Worm (Caenorhabditis elegans) whole organism, L1 larva: ENCODE data around the gene Y70C5A.2.
"Not testable (repeated sequence)": the region's sequence is repeated elsewhere in the genome, so short reads cannot be mapped to it uniquely, and the experiment has no call there.

Source experiments
- C04F5.9 ChIP-seq: sonication (generic microtip); optimal IDR thresholded peaks from 2 replicates; lab custom pipeline; 2016; ENCODE audit warnings: missing genetic modification characterization, missing compliant biosample characterization
- C16A3.4 ChIP-seq: fragments of 150-350 bp; optimal IDR thresholded peaks from 2 replicates; lab custom pipeline; 2014; ENCODE audit warnings: missing biosample characterization, missing genetic modification characterization
- F16B12.6 ChIP-seq: fragments of 150-350 bp; optimal IDR thresholded peaks from 2 replicates; lab custom pipeline; 2014; ENCODE audit warnings: missing biosample characterization, missing genetic modification characterization
- aha-1 ChIP-seq: fragments of 150-350 bp; optimal IDR thresholded peaks from 2 replicates; lab custom pipeline; 2014; ENCODE audit warnings: missing biosample characterization, missing genetic modification characterization
- aly-2 ChIP-seq: fragments of 150-350 bp; optimal IDR thresholded peaks from 2 replicates; lab custom pipeline; 2014; ENCODE audit warnings: missing biosample characterization, missing genetic modification characterization
- ceh-82 ChIP-seq, 3 experiments: fragments of 150-350 bp in 1 of 3; sonication (generic microtip) in 2 of 3; optimal IDR thresholded peaks; 2 replicates each; lab custom pipeline; 2014 to 2017; ENCODE audit warnings: missing biosample characterization in 3 of 3, missing genetic modification characterization in 3 of 3
- ceh-90 ChIP-seq: sonication (generic microtip); optimal IDR thresholded peaks from 2 replicates; lab custom pipeline; 2016; ENCODE audit warnings: missing genetic modification characterization, missing compliant biosample characterization
- ces-1 ChIP-seq: fragments of 150-350 bp; optimal IDR thresholded peaks from 2 replicates; lab custom pipeline; 2014; ENCODE audit warnings: missing biosample characterization, missing genetic modification reagents, missing genetic modification characterization
- dpl-1 ChIP-seq, 3 experiments: fragments of 150-350 bp in 2 of 3; sonication (generic microtip) in 1 of 3; optimal IDR thresholded peaks; 2 replicates each; lab custom pipeline; 2014 to 2017; ENCODE audit warnings: missing biosample characterization in 3 of 3, missing genetic modification characterization in 3 of 3, missing genetic modification reagents in 3 of 3
- efl-1 ChIP-seq, 4 experiments: fragments of 150-350 bp; optimal IDR thresholded peaks in 3 of 4; peaks in 1 of 4; 1 replicate in 1 of 4; 2 replicates in 3 of 4; lab custom pipeline; 2014; ENCODE audit warnings: missing biosample characterization in 2 of 4, missing genetic modification characterization in 2 of 4, missing genetic modification reagents in 2 of 4
- elt-2 ChIP-seq: sonication (generic microtip); optimal IDR thresholded peaks from 2 replicates; lab custom pipeline; 2016; ENCODE audit warnings: missing genetic modification characterization, mild to moderate bottlenecking, inconsistent platforms, missing compliant biosample characterization, missing genetic modification reagents
- fos-1 ChIP-seq: fragments of 150-350 bp; optimal IDR thresholded peaks from 2 replicates; lab custom pipeline; 2014; ENCODE audit warnings: missing biosample characterization, missing genetic modification characterization
- hlh-4 ChIP-seq: sonication (generic microtip); optimal IDR thresholded peaks from 2 replicates; lab custom pipeline; 2016; ENCODE audit warnings: mild to moderate bottlenecking, missing genetic modification characterization, missing compliant biosample characterization
- hpl-2 ChIP-seq: fragments of 150-350 bp; optimal IDR thresholded peaks from 2 replicates; lab custom pipeline; 2014; ENCODE audit warnings: missing biosample characterization, missing genetic modification reagents, missing genetic modification characterization
- jun-1 ChIP-seq: fragments of 150-350 bp; optimal IDR thresholded peaks from 2 replicates; lab custom pipeline; 2014; ENCODE audit warnings: missing biosample characterization, missing genetic modification reagents, missing genetic modification characterization
- lin-14 ChIP-seq: fragments of 200-800 bp; sonication (Bioruptor generic); optimal IDR thresholded peaks from 2 replicates; lab custom pipeline; 2018; ENCODE audit warnings: mild to moderate bottlenecking, missing genetic modification characterization, moderate library complexity, missing compliant biosample characterization
- lsy-2 ChIP-seq, 2 experiments: fragments of 150-350 bp; optimal IDR thresholded peaks; 2 replicates each; lab custom pipeline; 2014; ENCODE audit warnings: missing biosample characterization in 2 of 2, missing genetic modification characterization in 2 of 2
- mep-1 ChIP-seq: fragments of 150-350 bp; optimal IDR thresholded peaks from 2 replicates; lab custom pipeline; 2014; ENCODE audit warnings: missing biosample characterization, missing genetic modification characterization
- nhr-19 ChIP-seq: fragments of 200-800 bp; sonication (Bioruptor generic); conservative IDR thresholded peaks from 2 replicates; pipeline ENCODE4 v1.3.6; 2022; ENCODE audit warnings: missing genetic modification characterization, missing compliant biosample characterization
- nhr-28 ChIP-seq: fragments of 150-350 bp; optimal IDR thresholded peaks from 2 replicates; lab custom pipeline; 2014; ENCODE audit warnings: missing biosample characterization, missing genetic modification characterization
- nhr-76 ChIP-seq: sonication (generic microtip); optimal IDR thresholded peaks from 2 replicates; lab custom pipeline; 2017; ENCODE audit warnings: missing biosample characterization, missing genetic modification characterization
- nhr-85 ChIP-seq: sonication (generic microtip); peaks from one replicate; lab custom pipeline; 2016; ENCODE audit warnings: missing genetic modification characterization, inconsistent platforms, missing compliant biosample characterization
- pax-3 ChIP-seq: fragments of 200-800 bp; sonication (Bioruptor generic); optimal IDR thresholded peaks from 2 replicates; lab custom pipeline; 2018; ENCODE audit warnings: mild to moderate bottlenecking, missing genetic modification characterization, moderate library complexity, missing compliant biosample characterization
- sptf-1 ChIP-seq: fragments of 150-350 bp; optimal IDR thresholded peaks from 2 replicates; lab custom pipeline; 2014; ENCODE audit warnings: missing biosample characterization, missing genetic modification characterization
- vab-15 ChIP-seq: sonication (generic microtip); optimal IDR thresholded peaks from 2 replicates; lab custom pipeline; 2017; ENCODE audit warnings: missing genotype, mild to moderate bottlenecking, missing genetic modification characterization, missing compliant biosample characterization
- xbp-1 ChIP-seq: sonication (generic microtip); optimal IDR thresholded peaks from 2 replicates; lab custom pipeline; 2016; ENCODE audit warnings: missing genetic modification characterization, missing compliant biosample characterization
- ztf-11 ChIP-seq, 2 experiments: sonication (generic microtip); optimal IDR thresholded peaks; 2 replicates each; lab custom pipeline; 2016 to 2017; ENCODE audit warnings: missing genetic modification characterization in 2 of 2, missing biosample characterization in 1 of 2, missing compliant biosample characterization in 1 of 2

Gene Y70C5A.2

DNA sequence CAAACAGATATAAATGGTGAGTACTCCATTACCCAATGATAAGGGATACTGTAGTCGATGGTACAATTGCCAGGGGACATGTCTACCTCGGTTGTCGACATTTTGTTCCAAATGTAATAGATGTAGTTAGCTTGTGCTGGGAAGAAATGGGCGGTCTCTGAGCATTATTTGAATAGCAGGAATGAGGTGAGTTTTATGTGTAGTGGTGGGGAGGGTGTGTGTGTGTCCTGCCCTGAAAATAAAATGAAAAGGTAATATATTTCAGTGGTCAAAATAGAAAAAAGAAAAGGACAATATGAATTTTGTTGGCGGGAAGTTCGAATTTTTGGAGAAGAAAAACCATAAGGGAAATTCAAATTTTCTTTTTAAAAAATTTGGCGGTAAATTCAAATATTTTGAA, 37.8 kb upstream of the Y70C5A.2 start, which contains the start of gene Y70C5B.2:
TSS of gene Y70C5B.2 (minus strand) at position 101 of the 400 bp plus-strand sequence.
- not testable (repeated sequence) for TF ChIP-seq fos-1 (tag; lab: Kevin White, UChicago); aha-1; jun-1 (tag; lab: Kevin White, UChicago)

ce11 chrV:16654242-16654641, 31.2 kb upstream of the Y70C5A.2 start, which contains the start of gene W06G6.15:
Gene W06G6.15 (plus strand): TSS chrV:16654542.
- not testable (repeated sequence) for TF ChIP-seq vab-15 (tag; lab: Kevin White, UChicago); xbp-1 (tag; lab: Kevin White, UChicago); C04F5.9
- TF ChIP-seq, all 84 proteins: peak for 0; not testable (repeated sequence) for 84

- not testable (repeated sequence) for TF ChIP-seq C04F5.9; hlh-4 (tag; lab: Kevin White, UChicago); C16A3.4
These were observed 26.2 kb upstream of the Y70C5A.2 start, which contains the start of gene W06G6.11 for ce11 chrV:16649200-16649599. Gene W06G6.11 (minus strand): TSS chrV:16649300.

DNA sequence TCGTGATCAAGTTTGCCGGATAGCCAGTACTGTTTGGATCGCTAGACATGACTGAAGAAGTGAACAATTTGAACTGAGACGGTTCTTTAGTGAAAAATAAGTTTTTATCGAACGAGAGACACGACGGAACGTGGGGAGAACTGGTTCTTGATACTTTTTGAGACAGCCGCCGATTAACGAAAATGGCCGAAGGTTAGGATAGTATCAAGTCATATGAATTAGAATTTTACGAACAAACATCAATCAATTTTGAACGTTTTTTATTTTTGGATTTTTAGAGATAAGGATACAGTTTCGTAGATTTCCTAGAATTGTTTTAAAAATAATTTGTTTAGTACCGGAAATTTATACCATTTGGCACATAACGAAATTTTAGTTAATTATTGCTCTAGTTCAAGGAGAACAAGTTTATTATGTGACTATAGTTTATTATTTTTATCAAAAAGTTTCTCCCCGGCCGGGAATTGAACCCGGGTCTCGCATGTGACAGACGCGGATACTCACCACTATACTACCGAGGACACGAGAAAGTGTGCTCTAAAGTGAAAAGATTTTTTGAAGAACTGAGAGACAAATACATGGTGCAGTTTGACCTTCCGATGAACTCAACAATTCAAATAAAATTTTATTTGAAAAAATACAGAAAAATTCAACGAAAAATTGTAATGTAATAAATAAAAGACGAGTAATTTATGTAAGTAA, 25.5 kb upstream of the Y70C5A.2 start, which contains the start of gene W06G6.20:
TSS of gene W06G6.20 (minus strand) at position 51 of the 702 bp plus-strand sequence.
- TF ChIP-seq xbp-1 (tag; lab: Kevin White, UChicago), result no peak
- TF ChIP-seq nhr-85 (tag; lab: Kevin White, UChicago), result peak; percentile 6

DNA sequence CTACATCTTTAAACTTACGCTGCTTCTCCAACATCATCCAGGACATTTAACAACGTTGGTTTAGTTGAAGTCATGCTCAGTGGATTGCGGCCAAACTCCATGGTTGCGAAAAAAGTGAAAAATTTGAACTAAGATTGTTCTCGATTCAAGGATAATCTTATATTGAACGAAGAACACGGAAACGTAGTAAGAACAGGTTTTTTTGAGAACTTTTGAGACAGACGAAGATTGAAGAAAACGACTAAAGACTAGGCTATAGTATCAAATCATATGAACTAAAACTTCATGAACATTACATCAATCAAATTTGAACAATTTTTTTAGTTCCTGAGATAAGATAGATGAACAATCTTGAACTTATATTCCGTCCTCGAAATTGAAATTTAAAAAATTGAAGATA, 24.1 kb upstream of the Y70C5A.2 start, which contains the start of gene W06G6.10:
TSS of gene W06G6.10 (minus strand) at position 101 of the 400 bp plus-strand sequence.
- no peak for TF ChIP-seq ceh-82 (tag; optimal IDR thresholded peaks at IDR 0.05; lab: Kevin White, UChicago)
- no peak for TF ChIP-seq dpl-1 (GFP tag; optimal IDR thresholded peaks at IDR 0.05; lab: Kevin White, UChicago)
- no peak for TF ChIP-seq efl-1 (optimal IDR thresholded peaks at IDR 0.05; lab: Kevin White, UChicago)
- peak in 1 of 2 experiments; percentile 10 for TF ChIP-seq efl-1 (GFP tag; optimal IDR thresholded peaks at IDR 0.05 in 1 of 2; lab: Kevin White, UChicago)

DNA sequence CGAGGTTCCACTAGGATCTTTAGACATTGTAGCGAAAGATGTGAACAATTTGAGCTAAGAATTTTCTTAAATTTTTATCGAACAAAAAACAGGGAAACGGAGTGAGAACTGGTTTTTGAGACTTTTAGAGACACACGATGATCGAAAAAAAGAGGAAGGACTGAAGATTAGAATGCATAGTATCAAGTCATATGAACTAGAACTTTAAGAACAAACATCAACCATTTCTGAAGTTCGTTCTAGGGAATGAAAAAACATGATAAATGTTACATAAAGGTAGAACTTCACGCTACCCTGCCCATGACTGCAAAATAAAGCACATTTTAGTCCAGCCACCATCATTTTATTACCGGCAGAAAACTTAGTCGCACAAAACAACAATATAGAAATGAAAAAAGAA, 23.4 kb upstream of the Y70C5A.2 start, which contains the start of gene W06G6.9:
TSS of gene W06G6.9 (minus strand) at position 101 of the 400 bp plus-strand sequence.
- TF ChIP-seq C04F5.9 (no peak), dpl-1 (GFP tag; optimal IDR thresholded peaks at IDR 0.05; lab: Kevin White, UChicago) (no peak), aly-2 (no peak), ceh-82 (tag; optimal IDR thresholded peaks at IDR 0.05; lab: Kevin White, UChicago) (no peak), nhr-28 (tag; lab: Kevin White, UChicago) (no peak), nhr-19 (GFP tag; lab: Robert Waterston, UW) (no peak), ces-1 (GFP tag; lab: Kevin White, UChicago) (no peak), ztf-11 (tag; optimal IDR thresholded peaks at IDR 0.05; lab: Kevin White, UChicago) (no peak), hlh-4 (tag; lab: Kevin White, UChicago) (no peak), jun-1 (tag; lab: Kevin White, UChicago) (no peak), nhr-76 (tag; lab: Kevin White, UChicago) (no peak), ceh-90 (tag; lab: Kevin White, UChicago) (no peak), elt-2 (tag; lab: Kevin White, UChicago) (no peak), vab-15 (tag; lab: Kevin White, UChicago) (no peak)

ce11 chrV:16645201-16645940, 22.4 kb upstream of the Y70C5A.2 start, which contains the start of gene W06G6.17:
Gene W06G6.17 (minus strand): TSS chrV:16645251.
- TF ChIP-seq nhr-76 (tag; lab: Kevin White, UChicago), result no peak
- no peak for TF ChIP-seq lsy-2 (tag; optimal IDR thresholded peaks at IDR 0.05; lab: Kevin White, UChicago)
- TF ChIP-seq F16B12.6 (tag; lab: Kevin White, UChicago), result no peak
- no peak for TF ChIP-seq mep-1 (tag; lab: Kevin White, UChicago)
- no peak for TF ChIP-seq lin-14 (GFP tag; lab: Kevin White, UChicago)
- TF ChIP-seq pax-3, result no peak
- no peak for TF ChIP-seq hpl-2 (GFP tag; lab: Kevin White, UChicago)
- no peak for TF ChIP-seq sptf-1 (tag; lab: Kevin White, UChicago)
